Worm (Caenorhabditis elegans) whole organism, L4 larva: Measurements from ENCODE around the gene lgc-1.
A peak's percentile ranks its signal among the peaks of the same experiment; 100 is the strongest.

Source experiments
- F10B5.3 ChIP-seq: sonication (generic microtip); optimal IDR thresholded peaks from 2 replicates; lab custom pipeline; 2016; ENCODE audit warnings: mild to moderate bottlenecking, missing genetic modification characterization, missing compliant biosample characterization
- F26F4.8 ChIP-seq: fragments of 200-800 bp; sonication (Bioruptor generic); conservative IDR thresholded peaks from 2 replicates; pipeline ENCODE4 v1.3.6; 2022; ENCODE audit warnings: missing genetic modification characterization, missing compliant biosample characterization
- F49E8.2 ChIP-seq: sonication (generic microtip); optimal IDR thresholded peaks from 2 replicates; lab custom pipeline; 2016; ENCODE audit warnings: missing compliant biosample characterization, mild to moderate bottlenecking, missing genetic modification characterization, borderline replicate concordance
- Y105C5A.15 ChIP-seq: fragments of 200-800 bp; sonication (Bioruptor generic); IDR thresholded peaks from 2 replicates; pipeline ENCODE4 v1.3.6; 2022; ENCODE audit warnings: missing genetic modification characterization, missing compliant biosample characterization
- Y48G9A.11 ChIP-seq: fragments of 200-800 bp; sonication (Bioruptor generic); IDR thresholded peaks from 2 replicates; pipeline ENCODE4 v1.3.6; 2022; ENCODE audit warnings: missing genetic modification reagents, missing genetic modification characterization, missing compliant biosample characterization
- ZK337.2 ChIP-seq: fragments of 200-800 bp; sonication (Bioruptor generic); IDR thresholded peaks from 2 replicates; pipeline ENCODE4 v1.3.6; 2022; ENCODE audit warnings: missing genetic modification reagents, missing genetic modification characterization, missing compliant biosample characterization
- ZK546.5 ChIP-seq, 2 experiments: sonication (generic microtip); optimal IDR thresholded peaks; 2 replicates each; lab custom pipeline; 2017; ENCODE audit warnings: missing biosample characterization in 2 of 2, missing genetic modification characterization in 2 of 2
- aha-1 ChIP-seq: fragments of 150-350 bp; peaks from one replicate; lab custom pipeline; 2014; ENCODE audit warnings: missing biosample characterization, missing genetic modification characterization
- ceh-28 ChIP-seq: fragments of 150-350 bp; optimal IDR thresholded peaks from 2 replicates; lab custom pipeline; 2014; ENCODE audit warnings: missing biosample characterization, missing genetic modification reagents, missing genetic modification characterization
- ctbp-1 ChIP-seq: fragments of 200-800 bp; sonication (Bioruptor generic); IDR thresholded peaks from 2 replicates; pipeline ENCODE4 v1.3.6; 2022; ENCODE audit warnings: missing genetic modification reagents, missing genetic modification characterization, missing compliant biosample characterization
- daf-12 ChIP-seq: fragments of 150-350 bp; optimal IDR thresholded peaks from 2 replicates; lab custom pipeline; 2014; ENCODE audit warnings: missing biosample characterization, missing genetic modification reagents, missing genetic modification characterization
- daf-19 ChIP-seq: fragments of 200-800 bp; sonication (Bioruptor generic); conservative IDR thresholded peaks from 2 replicates; pipeline ENCODE4 v1.3.6; 2022; ENCODE audit warnings: missing genetic modification characterization, missing compliant biosample characterization
- daf-8 ChIP-seq: fragments of 200-800 bp; sonication (Bioruptor generic); IDR thresholded peaks from 2 replicates; pipeline ENCODE4 v1.3.6; 2022; ENCODE audit warnings: missing genetic modification characterization, missing compliant biosample characterization
- dmd-6 ChIP-seq: fragments of 200-800 bp; sonication (Bioruptor generic); IDR thresholded peaks from 2 replicates; pipeline ENCODE4 v1.3.6; 2022; ENCODE audit warnings: missing genetic modification reagents, missing genetic modification characterization, missing compliant biosample characterization
- dpl-1 ChIP-seq: fragments of 150-350 bp; optimal IDR thresholded peaks from 2 replicates; lab custom pipeline; 2014; ENCODE audit warnings: missing biosample characterization, missing genetic modification reagents, missing genetic modification characterization
- dve-1 ChIP-seq: sonication (generic microtip); optimal IDR thresholded peaks from 2 replicates; lab custom pipeline; 2017; ENCODE audit warnings: antibody characterized with exemption, mild to moderate bottlenecking, missing genetic modification characterization, missing compliant biosample characterization; ENCODE audit not compliant: insufficient read depth
- egl-43 ChIP-seq: fragments of 200-800 bp; sonication (Bioruptor generic); IDR thresholded peaks from 2 replicates; pipeline ENCODE4 v1.3.6; 2022; ENCODE audit warnings: missing genetic modification reagents, missing genetic modification characterization, missing compliant biosample characterization
- lim-7 ChIP-seq: fragments of 200-800 bp; sonication (Bioruptor generic); IDR thresholded peaks from 2 replicates; pipeline ENCODE4 v1.3.6; 2022; ENCODE audit warnings: missing genetic modification characterization, missing compliant biosample characterization
- lsy-2 ChIP-seq, 2 experiments: fragments of 150-350 bp in 1 of 2; sonication (generic microtip) in 1 of 2; optimal IDR thresholded peaks; 2 replicates each; lab custom pipeline; 2014 to 2017; ENCODE audit warnings: missing biosample characterization in 2 of 2, missing genetic modification characterization in 2 of 2
- madf-9 ChIP-seq: fragments of 200-800 bp; sonication (Bioruptor generic); conservative IDR thresholded peaks from 2 replicates; pipeline ENCODE4 v1.3.6; 2022; ENCODE audit warnings: missing genetic modification reagents, missing genetic modification characterization, missing compliant biosample characterization
- mep-1 ChIP-seq: fragments of 150-350 bp; sonication (generic microtip); optimal IDR thresholded peaks from 3 replicates; lab custom pipeline; 2014; ENCODE audit warnings: missing biosample characterization, missing genetic modification characterization
- mxl-3 ChIP-seq: fragments of 200-800 bp; sonication (Bioruptor generic); optimal IDR thresholded peaks from 2 replicates; lab custom pipeline; 2018; ENCODE audit warnings: mild to moderate bottlenecking, missing genetic modification characterization, missing compliant biosample characterization
- nhr-42 ChIP-seq: fragments of 200-800 bp; sonication (Bioruptor generic); IDR thresholded peaks from 2 replicates; pipeline ENCODE4 v1.3.6; 2022; ENCODE audit warnings: missing genetic modification characterization, missing compliant biosample characterization
- nhr-77 ChIP-seq: fragments of 150-350 bp; optimal IDR thresholded peaks from 2 replicates; lab custom pipeline; 2014; ENCODE audit warnings: missing biosample characterization, missing genetic modification characterization
- rbr-2 ChIP-seq: sonication (generic microtip); optimal IDR thresholded peaks from 2 replicates; lab custom pipeline; 2016; ENCODE audit warnings: missing genotype, missing genetic modification characterization, missing compliant biosample characterization
- sdz-12 ChIP-seq: fragments of 200-800 bp; sonication (Bioruptor generic); optimal IDR thresholded peaks from 2 replicates; lab custom pipeline; 2018; ENCODE audit warnings: mild to moderate bottlenecking, missing genetic modification characterization, missing compliant biosample characterization
- tra-1 ChIP-seq: fragments of 200-800 bp; sonication (Bioruptor generic); IDR thresholded peaks from 2 replicates; pipeline ENCODE4 v1.3.6; 2022; ENCODE audit warnings: missing genetic modification reagents, missing genetic modification characterization, missing compliant biosample characterization
- unc-62 ChIP-seq, 3 experiments: fragments of 150-350 bp in 1 of 3; sonication (generic microtip); optimal IDR thresholded peaks in 2 of 3; peaks in 1 of 3; 1 replicate in 1 of 3; 2 replicates in 2 of 3; lab custom pipeline; 2014 to 2017; ENCODE audit warnings: missing biosample characterization in 3 of 3, missing genetic modification characterization in 3 of 3, missing genetic modification reagents in 3 of 3, missing genotype in 1 of 3
- vab-7 ChIP-seq: fragments of 200-800 bp; sonication (Bioruptor generic); IDR thresholded peaks from 2 replicates; pipeline ENCODE4 v1.3.6; 2022; ENCODE audit warnings: missing genetic modification reagents, missing genetic modification characterization, missing compliant biosample characterization
- zag-1 ChIP-seq: fragments of 150-350 bp; optimal IDR thresholded peaks from 2 replicates; lab custom pipeline; 2014; ENCODE audit warnings: missing biosample characterization, missing genetic modification characterization
- ztf-11 ChIP-seq: fragments of 150-350 bp; optimal IDR thresholded peaks from 2 replicates; lab custom pipeline; 2014; ENCODE audit warnings: missing biosample characterization, missing genetic modification characterization

Gene lgc-1

DNA sequence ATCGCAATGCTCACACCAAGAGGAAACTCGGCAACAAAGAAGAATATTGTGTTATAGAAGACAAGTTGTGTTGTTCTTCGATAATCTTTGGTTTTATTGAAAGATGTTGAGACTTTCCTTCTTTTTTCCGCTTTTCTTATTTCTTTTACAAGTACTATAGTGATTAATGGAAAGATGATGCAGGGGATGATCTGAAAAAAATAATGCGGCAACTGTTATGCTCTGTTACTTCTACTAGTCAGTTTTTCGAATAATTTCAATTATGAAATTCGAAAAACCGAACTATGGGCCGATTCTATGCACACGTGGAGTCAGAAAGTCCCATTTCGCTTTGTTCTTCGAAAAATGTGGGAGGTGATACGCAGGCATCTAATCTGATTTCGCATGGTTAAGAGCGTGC is 28.1 kb upstream of the lgc-1 start:
- TF ChIP-seq tra-1 (no peak), lim-7 (GFP tag; lab: Robert Waterston, UW) (no peak), nhr-77 (tag; lab: Kevin White, UChicago) (no peak), daf-19 (no peak), sdz-12 (GFP tag; lab: Kevin White, UChicago) (no peak), mep-1 (no peak), ZK337.2 (GFP tag; lab: Robert Waterston, UW) (no peak), ctbp-1 (GFP tag; lab: Robert Waterston, UW) (no peak), Y48G9A.11 (GFP tag; lab: Robert Waterston, UW) (no peak), daf-12 (tag; lab: Kevin White, UChicago) (no peak), dve-1 (tag; lab: Kevin White, UChicago) (no peak), ceh-28 (tag; lab: Kevin White, UChicago) (no peak)
- TF ChIP-seq, all 104 proteins: peak for 0

DNA sequence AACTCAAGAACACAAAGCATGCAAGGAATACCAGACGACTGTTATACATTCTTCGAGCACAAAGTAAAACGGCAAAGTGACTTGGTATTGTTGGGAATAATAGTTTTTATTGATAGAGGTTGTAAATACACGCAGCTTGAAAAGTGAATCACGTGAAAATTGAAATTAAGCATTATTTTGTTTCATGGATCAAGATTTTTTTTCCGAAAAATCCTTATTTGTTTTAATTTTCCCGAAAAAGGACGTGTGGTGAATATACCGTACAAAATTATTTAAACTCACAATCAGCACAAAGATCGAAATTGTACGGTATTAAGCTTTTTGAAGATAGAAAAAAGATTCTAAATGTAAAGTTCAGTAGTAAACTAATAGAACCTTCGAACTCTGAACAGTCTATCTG is 25.0 kb upstream of the lgc-1 start, which contains the start of gene clc-18:
TSS of gene clc-18 (minus strand) at position 101 of the 400 bp plus-strand sequence.
- TF ChIP-seq unc-62 (GFP tag; optimal IDR thresholded peaks at IDR 0.05 in 1 of 2; lab: Kevin White, UChicago) (peak in 1 of 2 experiments; percentile 7), unc-62 (tag; optimal IDR thresholded peaks at IDR 0.05; lab: Kevin White, UChicago) (no peak), daf-8 (GFP tag; lab: Robert Waterston, UW) (no peak), rbr-2 (no peak), tra-1 (no peak), F49E8.2 (tag; lab: Kevin White, UChicago) (no peak)

DNA sequence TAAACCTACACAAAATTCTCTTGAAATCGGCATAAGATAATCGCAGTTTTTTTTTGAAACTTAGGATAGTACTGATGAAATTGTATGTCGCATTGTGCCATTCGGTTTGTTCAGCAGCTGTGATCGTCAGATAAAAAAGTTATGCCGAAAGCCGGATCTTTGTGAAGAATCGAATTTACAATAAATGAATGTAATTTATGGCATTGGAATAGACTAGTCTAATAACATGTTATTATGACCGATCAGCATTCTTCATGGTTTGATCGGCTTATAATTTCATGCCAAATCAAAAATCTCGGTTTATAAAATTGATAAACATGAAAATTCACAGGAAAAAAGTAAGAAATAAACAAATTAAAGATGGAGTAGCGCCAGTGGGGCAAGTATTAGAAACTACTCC is 22.3 kb upstream of the lgc-1 start, which contains the start of gene srw-134:
TSS of gene srw-134 (minus strand) at position 101 of the 400 bp plus-strand sequence.
- TF ChIP-seq daf-19: no peak
- TF ChIP-seq dmd-6 (GFP tag; lab: Robert Waterston, UW): no peak
- TF ChIP-seq F10B5.3 (tag; lab: Kevin White, UChicago): no peak
- no peak for TF ChIP-seq mxl-3
- TF ChIP-seq egl-43 (GFP tag; lab: Robert Waterston, UW): no peak
- TF ChIP-seq F26F4.8 (GFP tag; lab: Robert Waterston, UW): no peak
- TF ChIP-seq Y48G9A.11 (GFP tag; lab: Robert Waterston, UW): no peak
- TF ChIP-seq ZK337.2 (GFP tag; lab: Robert Waterston, UW): no peak
- TF ChIP-seq ztf-11 (tag; lab: Kevin White, UChicago): no peak
- TF ChIP-seq ZK546.5 (tag; optimal IDR thresholded peaks at IDR 0.05; lab: Kevin White, UChicago): no peak
- no peak for TF ChIP-seq zag-1 (tag; lab: Kevin White, UChicago)
- TF ChIP-seq daf-12 (tag; lab: Kevin White, UChicago): no peak
- no peak for TF ChIP-seq madf-9 (GFP tag; lab: Robert Waterston, UW)
- TF ChIP-seq daf-8 (GFP tag; lab: Robert Waterston, UW): no peak
- no peak for TF ChIP-seq lsy-2 (tag; optimal IDR thresholded peaks at IDR 0.05; lab: Kevin White, UChicago)

DNA sequence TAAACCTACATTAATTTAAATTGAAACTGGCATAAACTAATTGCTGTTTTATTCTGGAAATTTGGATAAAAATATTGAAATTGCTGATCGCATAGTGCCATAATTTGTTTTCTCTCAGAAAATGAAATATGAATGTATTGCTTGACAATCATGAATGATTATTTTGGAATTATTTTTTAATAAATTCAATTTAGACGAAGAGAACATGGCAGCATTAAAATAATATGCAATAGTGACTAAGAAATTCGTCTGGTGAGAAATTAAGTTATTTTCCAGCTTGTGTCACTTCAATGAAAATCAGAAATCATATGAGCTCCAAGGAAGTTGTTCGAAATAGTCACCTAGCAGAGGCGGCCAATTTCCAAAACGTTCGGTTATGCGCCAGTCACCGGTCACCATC is 20.2 kb upstream of the lgc-1 start, which contains the start of gene srw-133:
TSS of gene srw-133 (minus strand) at position 101 of the 400 bp plus-strand sequence.
- TF ChIP-seq vab-7 (GFP tag; lab: Robert Waterston, UW): no peak
- no peak for TF ChIP-seq dpl-1 (GFP tag; lab: Kevin White, UChicago)
- no peak for TF ChIP-seq nhr-42 (GFP tag; lab: Robert Waterston, UW)
- no peak for TF ChIP-seq zag-1 (tag; lab: Kevin White, UChicago)
- no peak for TF ChIP-seq Y105C5A.15 (GFP tag; lab: Robert Waterston, UW)
- TF ChIP-seq ZK546.5 (tag; optimal IDR thresholded peaks at IDR 0.05; lab: Kevin White, UChicago): no peak

DNA sequence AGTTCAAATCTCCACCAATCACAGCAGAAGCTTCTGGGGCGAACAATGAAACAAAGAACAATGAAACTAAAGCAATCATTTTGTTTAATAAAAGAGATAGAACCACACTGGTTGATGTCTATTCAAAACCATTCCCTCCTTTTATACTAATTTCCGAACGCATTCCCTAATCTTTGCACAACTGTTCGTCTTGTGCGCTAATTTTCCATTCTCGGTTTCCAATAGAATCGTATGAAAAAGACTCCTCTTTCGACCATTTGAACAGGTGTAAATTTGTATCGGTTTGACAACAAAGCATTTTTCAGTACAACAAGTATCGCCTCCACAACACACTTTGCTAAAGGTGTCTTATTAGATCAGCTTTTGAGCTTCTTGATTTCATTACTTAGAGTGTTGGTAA is 18.8 kb upstream of the lgc-1 start, which contains the start of gene T05B4.8:
TSS of gene T05B4.8 (minus strand) at position 101 of the 400 bp plus-strand sequence.
- TF ChIP-seq nhr-42 (GFP tag; lab: Robert Waterston, UW) (no peak), aha-1 (tag; lab: Kevin White, UChicago) (peak; percentile 7)
